Worm (Caenorhabditis elegans) whole organism, dauer: Measurements from ENCODE around the gene his-5.
"Not testable (repeated sequence)": the region's sequence is repeated elsewhere in the genome, so short reads cannot be mapped to it uniquely, and the experiment has no call there.

Experiments
- unc-62 ChIP-seq: sonication (generic microtip); optimal IDR thresholded peaks from 2 replicates; lab custom pipeline; 2017; ENCODE audit warnings: missing biosample characterization, missing genetic modification reagents, missing genetic modification characterization

The his-5 gene

DNA sequence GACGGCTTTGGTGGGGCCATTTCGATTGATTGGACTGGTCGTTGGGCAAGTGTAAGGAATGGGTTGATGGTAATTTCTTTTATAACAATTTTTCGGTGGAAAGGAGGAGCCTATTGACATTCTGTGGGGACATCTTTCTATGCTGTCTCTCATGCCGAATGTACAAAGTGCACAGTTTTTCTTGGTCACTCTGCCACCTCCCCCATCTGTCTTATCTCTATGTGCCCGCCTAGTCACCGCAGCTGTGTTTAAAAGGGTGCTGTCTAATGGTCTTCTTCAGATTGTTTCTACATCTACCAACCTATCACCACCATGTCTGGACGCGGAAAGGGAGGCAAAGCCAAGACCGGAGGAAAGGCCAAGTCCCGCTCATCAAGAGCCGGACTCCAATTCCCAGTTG is 1.9 kb upstream of the his-5 start, which contains the start of the genes his-8 and his-7:
TSS of gene his-8 (minus strand) at position 20 of the 400 bp plus-strand sequence.
TSS of gene his-7 (plus strand) at position 313 of the 400 bp plus-strand sequence.
- TF ChIP-seq unc-62 = not testable (repeated sequence)

DNA sequence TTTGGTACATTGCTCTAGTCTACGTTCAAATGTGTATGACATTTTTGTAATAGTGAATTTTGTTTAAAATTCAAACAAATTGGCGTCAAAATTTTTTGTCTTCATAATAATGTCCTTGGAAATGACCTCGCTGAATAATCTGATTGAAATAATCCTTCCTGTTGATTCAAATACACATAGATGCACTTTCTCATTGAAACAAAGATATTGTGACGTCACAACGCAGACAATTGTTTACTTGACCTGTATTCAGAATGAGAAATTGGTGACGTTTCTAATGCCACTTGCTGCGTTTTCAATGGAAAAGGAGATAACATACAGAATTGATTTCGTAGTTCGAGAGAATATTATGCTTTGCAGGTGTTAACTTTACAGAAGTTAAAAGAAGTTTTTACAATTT is 1.1 kb upstream of the his-5 start:
- TF ChIP-seq unc-62 = no peak

DNA sequence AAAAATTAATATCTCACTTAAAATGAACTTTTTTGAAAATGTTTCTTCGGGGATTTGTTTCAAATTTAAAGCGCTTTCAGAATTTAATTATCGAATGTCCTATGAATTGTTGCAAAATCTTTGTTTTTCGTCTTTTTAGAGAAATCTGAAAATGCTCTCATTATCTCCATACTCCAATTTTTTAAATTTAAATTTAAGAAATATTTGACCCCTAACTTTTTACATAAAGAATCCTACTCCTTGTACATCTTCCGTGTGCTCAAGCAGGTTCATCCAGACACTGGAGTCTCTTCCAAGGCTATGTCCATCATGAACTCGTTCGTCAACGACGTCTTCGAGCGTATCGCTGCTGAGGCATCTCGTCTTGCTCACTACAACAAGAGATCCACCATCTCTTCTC is 1.2 kb downstream of the his-5 start, which contains the start of gene his-39:
TSS of gene his-39 (plus strand) at position 301 of the 400 bp plus-strand sequence.
- TF ChIP-seq unc-62 = no peak

DNA sequence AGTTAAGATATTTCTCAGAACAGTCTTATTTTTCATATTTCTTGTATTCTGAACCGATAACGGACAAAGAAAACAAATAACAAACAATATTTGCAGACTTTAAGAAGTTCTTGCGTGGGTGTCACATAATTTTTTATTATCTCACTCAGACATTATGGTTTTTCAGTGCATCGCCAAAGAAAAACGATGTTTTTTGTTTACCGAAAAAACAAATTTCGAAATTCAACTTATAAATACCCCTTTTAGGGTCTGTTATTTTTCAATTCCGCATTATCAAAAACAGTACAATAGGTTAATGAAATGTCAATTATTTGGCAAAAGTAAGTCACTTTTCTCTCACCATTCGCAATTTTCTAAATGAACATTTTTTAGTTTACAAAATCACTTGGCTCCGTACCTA is 2.0 kb downstream of the his-5 start, which contains the start of gene otpl-4:
TSS of gene otpl-4 (plus strand) at position 301 of the 400 bp plus-strand sequence.
- TF ChIP-seq unc-62 = no peak

DNA sequence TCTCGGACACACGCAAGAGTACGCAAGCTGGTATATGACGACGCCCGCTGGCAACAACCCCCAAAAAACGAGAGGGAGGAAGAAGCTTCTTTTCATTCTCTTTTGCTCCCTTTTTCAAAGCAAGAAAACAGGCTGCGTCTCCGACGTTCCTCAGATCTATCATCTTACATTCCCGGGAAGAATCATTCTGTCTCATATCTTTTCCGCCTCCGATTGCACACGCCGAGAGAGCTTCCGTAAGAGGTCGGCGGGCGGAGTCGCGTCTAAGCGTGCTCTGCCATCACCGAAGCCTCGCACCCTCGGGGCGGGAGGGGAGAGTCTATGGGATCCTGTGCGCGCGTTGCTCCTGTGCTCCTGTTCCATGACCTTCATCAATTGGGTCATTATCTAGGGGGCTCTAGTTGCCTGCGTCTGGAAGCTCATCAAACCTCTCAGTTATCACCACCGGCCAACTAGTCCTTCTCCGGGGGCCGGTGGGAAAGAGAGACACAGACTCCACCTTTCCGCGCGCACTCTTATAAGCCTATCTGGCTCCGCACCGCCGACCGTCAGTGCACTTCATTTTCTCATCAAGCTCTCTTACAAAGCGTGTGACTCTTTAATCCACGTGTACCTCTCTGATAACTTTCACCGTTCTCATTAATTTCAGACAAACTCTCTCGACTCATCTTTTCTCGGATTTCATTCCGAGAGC is 10.7 kb downstream of the his-5 start, which contains the start of the genes slc-17.8 and asns-1:
TSS of gene slc-17.8 (minus strand) at position 51 of the 694 bp plus-strand sequence.
TSS of gene asns-1 (plus strand) at position 644 of the 694 bp plus-strand sequence.
- TF ChIP-seq unc-62 = no peak

DNA sequence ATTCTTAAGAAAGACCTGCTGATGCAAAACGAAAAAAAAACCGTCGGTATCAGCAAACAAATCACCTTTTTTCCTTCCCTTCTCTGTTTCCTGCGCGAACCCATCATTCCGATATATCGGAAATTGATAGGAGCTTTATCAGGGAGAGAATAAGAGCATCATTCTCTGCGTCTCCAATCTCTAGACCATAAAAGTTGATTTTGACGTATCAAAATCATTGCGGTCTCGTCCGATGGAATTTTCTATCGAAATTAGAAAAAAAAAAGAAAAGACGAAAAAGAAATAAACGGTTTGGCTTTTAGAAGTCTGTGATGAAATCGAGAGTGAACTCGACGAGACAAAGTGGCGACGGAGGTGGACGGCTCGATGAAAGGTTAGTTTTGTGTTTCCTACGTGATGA is 14.0 kb downstream of the his-5 start, which contains the start of gene stdh-4:
TSS of gene stdh-4 (plus strand) at position 301 of the 400 bp plus-strand sequence.
- no peak for TF ChIP-seq unc-62

DNA sequence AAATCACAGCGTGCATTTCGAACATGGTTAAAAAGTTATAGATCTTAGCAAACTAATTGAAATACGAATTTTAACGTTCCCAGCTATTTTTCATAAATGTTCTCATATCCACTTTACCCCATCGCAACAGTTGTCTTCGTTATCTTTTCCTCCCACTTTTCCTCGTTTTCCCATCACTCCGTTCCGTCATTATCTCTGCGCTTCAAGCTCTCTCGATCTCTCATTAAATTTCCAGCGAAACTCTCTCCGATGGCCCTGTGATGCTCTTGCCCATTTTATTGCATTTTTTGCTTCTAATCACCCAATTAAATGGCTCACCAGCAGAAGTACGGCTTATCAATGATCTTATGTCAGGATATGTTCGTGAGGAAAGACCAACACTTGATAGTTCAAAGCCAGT is 17.4 kb downstream of the his-5 start, which contains the start of gene acr-15:
TSS of gene acr-15 (plus strand) at position 236 of the 400 bp plus-strand sequence.
- no peak for TF ChIP-seq unc-62

DNA sequence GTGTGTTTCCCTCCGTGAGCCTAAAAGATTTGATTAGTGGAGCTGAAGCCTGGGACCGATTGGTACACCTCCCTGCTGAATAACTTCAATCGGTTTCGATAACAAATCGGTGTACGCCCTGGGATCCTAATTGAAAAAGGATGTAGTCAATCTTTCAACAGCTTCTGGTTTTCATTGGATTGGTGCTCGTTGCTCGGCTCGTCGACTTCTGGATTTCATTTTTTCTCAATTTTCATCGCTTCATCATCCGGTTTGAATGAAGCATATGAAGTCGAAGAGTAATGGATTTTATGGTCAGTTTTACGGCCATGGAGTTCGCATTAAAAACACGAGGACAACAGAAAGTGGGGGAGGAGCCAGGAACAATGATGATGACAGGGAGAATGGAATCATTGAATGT is 20.9 kb downstream of the his-5 start:
- no peak for TF ChIP-seq unc-62

DNA sequence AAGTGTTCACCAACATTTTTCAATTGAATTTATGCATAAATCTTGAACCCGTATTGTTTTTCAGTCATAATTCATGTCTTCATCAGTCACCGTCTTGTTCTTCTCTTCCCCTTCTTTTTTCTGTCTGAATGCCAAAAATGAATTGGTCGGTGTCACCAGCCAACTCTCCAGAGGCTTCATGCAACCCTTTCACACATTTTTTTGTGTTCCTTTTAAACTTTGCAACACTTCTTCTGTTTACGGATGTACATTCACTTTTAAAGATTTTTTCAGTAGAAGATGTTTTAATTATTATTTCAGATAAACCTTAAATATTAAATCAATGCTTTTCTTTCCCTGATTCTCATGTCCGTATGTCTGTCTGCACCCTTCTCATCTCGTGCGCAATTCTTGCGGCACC is 25.9 kb downstream of the his-5 start, which contains the start of gene acr-16:
TSS of gene acr-16 (plus strand) at position 301 of the 400 bp plus-strand sequence.
- TF ChIP-seq unc-62 = no peak

DNA sequence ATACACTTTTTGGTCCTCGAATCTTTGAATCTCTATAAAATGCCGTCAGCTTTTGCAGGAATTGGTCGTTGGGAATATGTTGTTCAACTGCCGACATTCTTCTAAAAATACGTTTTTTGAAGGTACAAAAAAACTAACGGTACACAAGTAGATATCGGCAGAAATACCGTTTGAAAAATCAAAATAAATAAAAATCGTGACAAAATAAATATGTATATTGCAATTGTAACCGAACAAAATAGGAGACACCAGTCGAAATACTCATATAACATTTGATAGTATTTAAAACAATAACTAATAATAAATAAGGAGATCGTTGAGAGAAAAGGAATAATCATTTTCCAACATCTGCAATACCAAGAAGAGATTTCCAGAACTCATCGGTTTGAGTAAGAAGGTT is 30.1 kb downstream of the his-5 start, which contains the start of gene F25G6.8:
TSS of gene F25G6.8 (minus strand) at position 101 of the 400 bp plus-strand sequence.
- TF ChIP-seq unc-62 = no peak

DNA sequence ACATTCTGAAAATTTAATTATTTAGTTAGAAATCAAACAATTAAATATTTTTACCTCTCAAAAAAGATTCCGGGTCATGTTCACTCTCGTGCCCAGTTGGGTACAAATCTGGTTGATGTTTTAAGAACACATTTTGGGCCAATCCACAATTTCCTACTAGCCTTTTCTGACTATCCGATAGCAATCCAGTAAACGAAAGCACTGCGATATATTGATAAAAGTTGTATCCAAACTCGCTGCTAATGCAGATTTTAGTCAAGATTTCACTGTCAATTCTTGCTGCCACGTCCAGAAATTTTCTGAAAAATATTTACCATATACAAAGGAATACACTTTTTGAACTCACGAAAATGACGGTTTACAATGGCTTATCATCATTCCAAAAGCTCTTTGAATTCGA is 34.2 kb downstream of the his-5 start:
- no peak for TF ChIP-seq unc-62

DNA sequence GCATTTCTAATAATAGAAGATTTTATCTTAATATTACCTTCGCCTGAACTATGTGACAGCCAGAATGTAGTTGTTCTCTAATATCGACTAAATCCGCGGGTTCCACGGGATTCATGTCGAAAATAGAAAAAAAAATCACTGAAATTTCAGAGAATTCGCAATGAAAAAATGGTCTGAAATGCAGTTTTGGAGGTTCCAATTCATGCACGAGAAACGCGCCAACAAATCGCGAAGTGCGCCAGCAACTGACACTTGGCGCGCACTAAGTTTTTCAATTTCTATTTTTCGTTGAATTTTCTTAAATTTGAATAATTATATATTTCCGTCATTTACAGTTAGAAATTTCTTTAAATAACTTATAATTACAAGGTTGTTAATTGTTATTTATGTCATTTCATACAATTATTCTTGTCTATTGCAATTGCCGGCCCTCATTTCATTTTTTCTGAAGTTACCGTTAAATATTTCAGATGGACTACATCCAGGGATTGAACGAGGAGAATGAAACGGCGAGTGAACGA is 34.9 kb downstream of the his-5 start, which contains the start of the genes F25G6.9 and symk-1:
TSS of gene F25G6.9 (minus strand) at position 160 of the 521 bp plus-strand sequence.
TSS of gene symk-1 (plus strand) at position 471 of the 521 bp plus-strand sequence.
- no peak for TF ChIP-seq unc-62

DNA sequence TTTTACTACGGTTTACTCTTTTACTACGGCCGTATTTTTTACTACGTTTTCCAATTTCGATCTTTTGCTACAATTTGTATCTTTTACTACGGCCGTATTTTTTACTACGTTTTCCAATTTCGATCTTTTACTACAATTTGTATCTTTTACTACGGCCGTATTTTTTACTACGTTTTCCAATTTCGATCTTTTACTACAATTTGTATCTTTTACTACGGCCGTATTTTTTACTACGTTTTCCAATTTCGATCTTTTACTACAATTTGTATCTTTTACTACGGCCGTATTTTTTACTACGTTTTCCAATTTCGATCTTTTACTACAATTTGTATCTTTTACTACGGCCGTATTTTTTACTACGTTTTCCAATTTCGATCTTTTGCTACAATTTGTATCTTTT is 39.7 kb downstream of the his-5 start, which contains the start of gene F25G6.1:
TSS of gene F25G6.1 (plus strand) at position 301 of the 400 bp plus-strand sequence.
- not testable (repeated sequence) for TF ChIP-seq unc-62

DNA sequence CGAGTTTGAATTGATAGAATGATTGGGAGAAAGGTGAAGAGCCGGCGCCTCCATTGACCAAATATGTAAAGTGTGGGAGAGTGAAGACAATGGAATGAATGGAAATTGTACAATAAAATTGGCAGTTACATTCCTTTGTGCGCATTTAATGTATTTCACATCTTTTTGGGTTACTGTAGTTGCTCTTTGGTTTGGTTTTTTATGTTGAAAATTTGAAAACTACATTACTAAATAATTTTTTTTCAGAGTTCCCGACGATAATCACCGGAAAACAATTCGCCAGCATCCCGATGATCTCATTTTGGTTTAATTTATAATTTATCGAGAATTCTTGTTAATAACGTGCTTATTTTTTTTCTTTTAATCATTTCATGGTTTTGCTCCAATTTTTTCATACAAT is 45.9 kb downstream of the his-5 start, which contains the start of gene C10B5.1:
TSS of gene C10B5.1 (plus strand) at position 301 of the 400 bp plus-strand sequence.
- TF ChIP-seq unc-62 = no peak
